Worm (Caenorhabditis elegans) whole organism, early embryonic: ENCODE measurements around the gene F53F8.4.

Experiments used
- ceh-36 ChIP-seq: sonication (generic microtip); optimal IDR thresholded peaks from 2 replicates; lab custom pipeline; 2016; ENCODE audit warnings: missing genetic modification characterization, inconsistent platforms, missing compliant biosample characterization
- flt-1 ChIP-seq: fragments of 200-800 bp; sonication (Bioruptor generic); IDR thresholded peaks from 2 replicates; pipeline ENCODE4 v1.3.6; 2022; ENCODE audit warnings: missing genetic modification characterization, missing compliant biosample characterization
- hmg-4 ChIP-seq: fragments of 200-800 bp; sonication (Bioruptor generic); optimal IDR thresholded peaks from 2 replicates; lab custom pipeline; 2018; ENCODE audit warnings: mild to moderate bottlenecking, missing genetic modification characterization, missing compliant biosample characterization
- pes-1 ChIP-seq: fragments of 200-800 bp; sonication (Bioruptor generic); IDR thresholded peaks from 2 replicates; pipeline ENCODE4 v1.3.6; 2022; ENCODE audit warnings: missing genetic modification reagents, missing genetic modification characterization, missing compliant biosample characterization
- tbx-11 ChIP-seq: fragments of 200-800 bp; sonication (Bioruptor generic); IDR thresholded peaks from 2 replicates; pipeline ENCODE4 v1.3.6; 2022; ENCODE audit warnings: missing genetic modification characterization, missing compliant biosample characterization

ce11 chrV:20656626-20657025, 34.9 kb downstream of the F53F8.4 start:
- TF ChIP-seq pes-1 (GFP tag; lab: Robert Waterston, UW) (no peak), tbx-11 (GFP tag; lab: Robert Waterston, UW) (no peak), flt-1 (GFP tag; lab: Robert Waterston, UW) (no peak), ceh-36 (tag; lab: Kevin White, UChicago) (no peak), hmg-4 (no peak)
